Worm (Caenorhabditis elegans) whole organism, L4 larva: ENCODE measurements around the gene qua-1.
A peak's percentile ranks its signal among the peaks of the same experiment; 100 is the strongest.

Experiments used
- D1046.2 ChIP-seq: fragments of 200-800 bp; sonication (Bioruptor generic); IDR thresholded peaks from 2 replicates; pipeline ENCODE4 v1.3.6; 2022; ENCODE audit warnings: missing genetic modification characterization, missing compliant biosample characterization
- F44E2.7 ChIP-seq: fragments of 200-800 bp; sonication (Bioruptor generic); IDR thresholded peaks from 2 replicates; pipeline ENCODE4 v2.1.2; 2022; ENCODE audit warnings: missing genetic modification characterization, missing compliant biosample characterization
- F49E8.2 ChIP-seq: sonication (generic microtip); optimal IDR thresholded peaks from 2 replicates; lab custom pipeline; 2016; ENCODE audit warnings: missing compliant biosample characterization, mild to moderate bottlenecking, missing genetic modification characterization, borderline replicate concordance
- R02D3.7 ChIP-seq: fragments of 150-350 bp; sonication (generic microtip); optimal IDR thresholded peaks from 3 replicates; lab custom pipeline; 2014; ENCODE audit warnings: missing biosample characterization, missing genetic modification characterization
- Y105C5A.15 ChIP-seq: fragments of 200-800 bp; sonication (Bioruptor generic); IDR thresholded peaks from 2 replicates; pipeline ENCODE4 v1.3.6; 2022; ENCODE audit warnings: missing genetic modification characterization, missing compliant biosample characterization
- Y75B8A.6 ChIP-seq: fragments of 200-800 bp; sonication (Bioruptor generic); IDR thresholded peaks from 2 replicates; pipeline ENCODE4 v1.3.6; 2022; ENCODE audit warnings: missing genetic modification reagents, missing genetic modification characterization, missing compliant biosample characterization
- aly-2 ChIP-seq: sonication (generic microtip); optimal IDR thresholded peaks from 2 replicates; lab custom pipeline; 2018; ENCODE audit warnings: missing biosample characterization, missing genetic modification characterization
- attf-4 ChIP-seq: sonication (generic microtip); optimal IDR thresholded peaks from 3 replicates; lab custom pipeline; 2017; ENCODE audit warnings: missing biosample characterization, missing genetic modification characterization
- ceh-20 ChIP-seq: fragments of 200-800 bp; sonication (Bioruptor generic); IDR thresholded peaks from 2 replicates; pipeline ENCODE4 v1.3.6; 2022; ENCODE audit warnings: missing genetic modification reagents, missing genetic modification characterization, missing compliant biosample characterization
- ces-1 ChIP-seq: fragments of 150-350 bp; sonication (generic microtip); optimal IDR thresholded peaks from 4 replicates; lab custom pipeline; 2014; ENCODE audit warnings: missing biosample characterization, missing genetic modification reagents, missing genetic modification characterization
- daf-19 ChIP-seq: fragments of 200-800 bp; sonication (Bioruptor generic); conservative IDR thresholded peaks from 2 replicates; pipeline ENCODE4 v1.3.6; 2022; ENCODE audit warnings: missing genetic modification characterization, missing compliant biosample characterization
- dmd-9 ChIP-seq: fragments of 200-800 bp; sonication (Bioruptor generic); IDR thresholded peaks from 2 replicates; pipeline ENCODE4 v1.3.6; 2022; ENCODE audit warnings: missing genetic modification reagents, missing genetic modification characterization, missing compliant biosample characterization
- duxl-1 ChIP-seq: sonication (generic microtip); optimal IDR thresholded peaks from 2 replicates; lab custom pipeline; 2016; ENCODE audit warnings: mild to moderate bottlenecking, missing genetic modification characterization, moderate library complexity, missing compliant biosample characterization; ENCODE audit not compliant: poor library complexity
- dve-1 ChIP-seq: sonication (generic microtip); optimal IDR thresholded peaks from 2 replicates; lab custom pipeline; 2017; ENCODE audit warnings: antibody characterized with exemption, mild to moderate bottlenecking, missing genetic modification characterization, missing compliant biosample characterization; ENCODE audit not compliant: insufficient read depth
- egl-27 ChIP-seq: sonication (generic microtip); optimal IDR thresholded peaks from 3 replicates; lab custom pipeline; 2017; ENCODE audit warnings: missing biosample characterization, missing genetic modification reagents, missing genetic modification characterization
- fkh-10 ChIP-seq: fragments of 150-350 bp; optimal IDR thresholded peaks from 2 replicates; lab custom pipeline; 2014; ENCODE audit warnings: missing biosample characterization, missing genetic modification reagents, missing genetic modification characterization
- hlh-30 ChIP-seq: sonication (generic microtip); optimal IDR thresholded peaks from 2 replicates; lab custom pipeline; 2017; ENCODE audit warnings: antibody characterized with exemption, mild to moderate bottlenecking, missing genetic modification characterization, missing compliant biosample characterization; ENCODE audit not compliant: insufficient read depth
- lin-15B ChIP-seq: fragments of 150-350 bp; sonication (generic microtip); optimal IDR thresholded peaks from 3 replicates; lab custom pipeline; 2014; ENCODE audit warnings: missing biosample characterization, missing genetic modification characterization
- lin-29 ChIP-seq: fragments of 200-800 bp; sonication (Bioruptor generic); IDR thresholded peaks from 2 replicates; pipeline ENCODE4 v1.3.6; 2022; ENCODE audit warnings: missing genetic modification reagents, missing genetic modification characterization, missing compliant biosample characterization
- lin-39 ChIP-seq: fragments of 150-350 bp; optimal IDR thresholded peaks from 2 replicates; lab custom pipeline; 2014; ENCODE audit warnings: missing biosample characterization, missing genetic modification reagents, missing genetic modification characterization
- lir-3 ChIP-seq: sonication (generic microtip); optimal IDR thresholded peaks from 2 replicates; lab custom pipeline; 2016; ENCODE audit warnings: mild to moderate bottlenecking, missing genetic modification characterization, missing compliant biosample characterization
- lsy-2 ChIP-seq, 2 experiments: fragments of 150-350 bp in 1 of 2; sonication (generic microtip) in 1 of 2; optimal IDR thresholded peaks; 2 replicates each; lab custom pipeline; 2014 to 2017; ENCODE audit warnings: missing biosample characterization in 2 of 2, missing genetic modification characterization in 2 of 2
- madf-5 ChIP-seq, 2 experiments: fragments of 200-800 bp; sonication (Bioruptor generic); IDR thresholded peaks; 2 replicates each; pipeline ENCODE4 v1.3.6; 2022; ENCODE audit warnings: missing compliant biosample characterization in 2 of 2, missing genetic modification characterization in 2 of 2
- nhr-102 ChIP-seq: sonication (generic microtip); optimal IDR thresholded peaks from 2 replicates; lab custom pipeline; 2016; ENCODE audit warnings: mild to moderate bottlenecking, missing genetic modification characterization, moderate library complexity, missing compliant biosample characterization
- nhr-111 ChIP-seq: fragments of 200-800 bp; sonication (Bioruptor generic); optimal IDR thresholded peaks from 2 replicates; lab custom pipeline; 2018; ENCODE audit warnings: mild to moderate bottlenecking, missing genetic modification characterization, missing compliant biosample characterization
- nhr-237 ChIP-seq: sonication (generic microtip); optimal IDR thresholded peaks from 2 replicates; lab custom pipeline; 2017; ENCODE audit warnings: missing biosample characterization, missing genetic modification characterization
- nhr-25 ChIP-seq: sonication (generic microtip); optimal IDR thresholded peaks from 2 replicates; lab custom pipeline; 2017; ENCODE audit warnings: missing genetic modification characterization, mild to moderate bottlenecking, missing compliant biosample characterization, antibody characterized with exemption, moderate library complexity, borderline replicate concordance; ENCODE audit not compliant: insufficient read depth
- nhr-28 ChIP-seq: fragments of 150-350 bp; optimal IDR thresholded peaks from 2 replicates; lab custom pipeline; 2014; ENCODE audit warnings: missing biosample characterization, missing genetic modification characterization
- nhr-48 ChIP-seq: sonication (generic microtip); optimal IDR thresholded peaks from 2 replicates; lab custom pipeline; 2016; ENCODE audit warnings: mild to moderate bottlenecking, missing genetic modification characterization, missing compliant biosample characterization
- php-3 ChIP-seq: fragments of 200-800 bp; sonication (Bioruptor generic); IDR thresholded peaks from 2 replicates; pipeline ENCODE4 v1.3.6; 2022; ENCODE audit warnings: missing genetic modification reagents, missing genetic modification characterization, missing compliant biosample characterization
- pqm-1 ChIP-seq: sonication (generic microtip); optimal IDR thresholded peaks from 2 replicates; lab custom pipeline; 2017; ENCODE audit warnings: missing biosample characterization, missing genetic modification characterization
- sdz-12 ChIP-seq: fragments of 200-800 bp; sonication (Bioruptor generic); optimal IDR thresholded peaks from 2 replicates; lab custom pipeline; 2018; ENCODE audit warnings: mild to moderate bottlenecking, missing genetic modification characterization, missing compliant biosample characterization
- set-16 ChIP-seq: fragments of 200-800 bp; sonication (Bioruptor generic); IDR thresholded peaks from 2 replicates; pipeline ENCODE4 v1.3.6; 2022; ENCODE audit warnings: missing genetic modification reagents, missing genetic modification characterization, missing compliant biosample characterization
- snpc-1.2 ChIP-seq: fragments of 200-800 bp; sonication (Bioruptor generic); IDR thresholded peaks from 2 replicates; pipeline ENCODE4 v1.3.6; 2022; ENCODE audit warnings: missing genetic modification reagents, missing genetic modification characterization, missing compliant biosample characterization
- spr-1 ChIP-seq: sonication (generic microtip); optimal IDR thresholded peaks from 2 replicates; lab custom pipeline; 2016; ENCODE audit warnings: mild to moderate bottlenecking, missing genetic modification characterization, missing compliant biosample characterization
- tag-97 ChIP-seq: fragments of 200-800 bp; sonication (Bioruptor generic); IDR thresholded peaks from 2 replicates; pipeline ENCODE4 v1.3.6; 2022; ENCODE audit warnings: missing genetic modification characterization, missing compliant biosample characterization
- unc-130 ChIP-seq: sonication (generic microtip); optimal IDR thresholded peaks from 2 replicates; lab custom pipeline; 2016; ENCODE audit warnings: missing genetic modification reagents, missing genetic modification characterization, missing compliant biosample characterization
- unc-39 ChIP-seq: sonication (generic microtip); optimal IDR thresholded peaks from 2 replicates; lab custom pipeline; 2017; ENCODE audit warnings: missing biosample characterization, missing genetic modification characterization
- unc-62 ChIP-seq, 3 experiments: fragments of 150-350 bp in 1 of 3; sonication (generic microtip); optimal IDR thresholded peaks in 2 of 3; peaks in 1 of 3; 1 replicate in 1 of 3; 2 replicates in 2 of 3; lab custom pipeline; 2014 to 2017; ENCODE audit warnings: missing biosample characterization in 3 of 3, missing genetic modification characterization in 3 of 3, missing genetic modification reagents in 3 of 3, missing genotype in 1 of 3
- zip-2 ChIP-seq: fragments of 150-350 bp; optimal IDR thresholded peaks from 2 replicates; lab custom pipeline; 2014; ENCODE audit warnings: missing biosample characterization, missing genetic modification characterization
- ztf-7 ChIP-seq: fragments of 150-350 bp; optimal IDR thresholded peaks from 2 replicates; lab custom pipeline; 2014; ENCODE audit warnings: missing biosample characterization, missing genetic modification characterization

The qua-1 gene

DNA sequence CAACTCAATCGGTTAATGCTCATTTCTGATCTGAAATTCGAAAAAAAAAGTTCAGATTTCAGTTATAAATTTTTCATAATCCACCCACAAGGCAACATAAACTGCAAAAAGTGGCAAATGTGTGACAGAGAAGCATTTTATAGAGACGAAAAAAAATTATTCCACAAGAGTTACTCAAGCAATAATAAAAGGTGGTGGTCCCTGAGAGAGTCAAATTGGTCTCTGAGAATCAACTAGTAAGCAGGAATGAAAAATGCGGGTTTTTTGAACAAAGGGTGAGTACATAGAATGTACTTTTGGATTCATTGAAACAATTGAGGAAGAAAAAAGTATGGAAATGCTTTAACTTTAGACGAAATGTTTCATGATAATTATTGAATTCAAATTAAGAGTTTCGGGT is 28.2 kb upstream of the qua-1 start, which contains the start of gene T05C12.11:
TSS of gene T05C12.11 (minus strand) at position 101 of the 400 bp plus-strand sequence.
- TF ChIP-seq set-16 (GFP tag; lab: Robert Waterston, UW) (no peak), spr-1 (tag; lab: Kevin White, UChicago) (no peak), nhr-28 (tag; lab: Kevin White, UChicago) (no peak), nhr-25 (no peak), snpc-1.2 (GFP tag; lab: Robert Waterston, UW) (no peak), F44E2.7 (GFP tag; lab: Robert Waterston, UW) (no peak), duxl-1 (tag; lab: Kevin White, UChicago) (no peak), R02D3.7 (tag; lab: Kevin White, UChicago) (no peak), unc-130 (GFP tag; lab: Kevin White, UChicago) (no peak), dve-1 (no peak), ceh-20 (no peak), madf-5 (GFP tag; IDR thresholded peaks at IDR 0.05; lab: Robert Waterston, UW) (no peak), ztf-7 (tag; lab: Kevin White, UChicago) (no peak), nhr-237 (tag; lab: Kevin White, UChicago) (no peak), nhr-111 (GFP tag; lab: Kevin White, UChicago) (no peak), zip-2 (tag; lab: Kevin White, UChicago) (no peak), hlh-30 (tag; lab: Kevin White, UChicago) (no peak), nhr-48 (no peak), Y75B8A.6 (GFP tag; lab: Robert Waterston, UW) (no peak), php-3 (GFP tag; lab: Robert Waterston, UW) (no peak)

DNA sequence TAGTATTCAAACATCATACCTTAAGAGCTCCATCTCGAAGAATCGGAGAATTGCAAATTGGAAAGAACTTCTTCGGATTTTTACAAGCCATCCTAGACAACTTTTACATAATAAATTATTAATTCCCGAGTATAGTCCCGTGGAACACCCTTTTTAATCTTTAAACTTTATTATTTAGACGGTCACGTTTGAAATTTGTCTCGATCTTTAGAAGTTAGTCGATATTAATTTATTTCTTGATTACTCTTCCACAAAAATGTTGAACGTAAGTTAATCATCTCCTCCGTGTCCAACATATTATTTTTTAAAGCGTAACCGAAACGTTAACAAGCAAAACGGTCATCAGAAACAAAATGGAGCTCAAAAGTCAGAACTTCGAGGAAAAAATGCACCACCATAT is 25.2 kb upstream of the qua-1 start, which contains the start of the genes decr-1.3 and T05C12.1:
TSS of gene decr-1.3 (minus strand) at position 101 of the 400 bp plus-strand sequence.
TSS of gene T05C12.1 (plus strand) at position 232 of the 400 bp plus-strand sequence.
- TF ChIP-seq unc-130 (GFP tag; lab: Kevin White, UChicago) (no peak), dve-1 (no peak), nhr-102 (tag; lab: Kevin White, UChicago) (no peak), pqm-1 (tag; lab: Kevin White, UChicago) (no peak), daf-19 (GFP tag; lab: Robert Waterston, UW) (no peak), ces-1 (GFP tag; lab: Kevin White, UChicago) (no peak), F44E2.7 (GFP tag; lab: Robert Waterston, UW) (no peak), lir-3 (tag; lab: Kevin White, UChicago) (no peak), lin-39 (tag; lab: Kevin White, UChicago) (no peak), dmd-9 (GFP tag; lab: Robert Waterston, UW) (no peak), F49E8.2 (tag; lab: Kevin White, UChicago) (no peak), attf-4 (tag; lab: Kevin White, UChicago) (no peak), unc-62 (GFP tag; optimal IDR thresholded peaks at IDR 0.05 in 1 of 2; lab: Kevin White, UChicago) (no peak), unc-62 (tag; optimal IDR thresholded peaks at IDR 0.05; lab: Kevin White, UChicago) (no peak)

DNA sequence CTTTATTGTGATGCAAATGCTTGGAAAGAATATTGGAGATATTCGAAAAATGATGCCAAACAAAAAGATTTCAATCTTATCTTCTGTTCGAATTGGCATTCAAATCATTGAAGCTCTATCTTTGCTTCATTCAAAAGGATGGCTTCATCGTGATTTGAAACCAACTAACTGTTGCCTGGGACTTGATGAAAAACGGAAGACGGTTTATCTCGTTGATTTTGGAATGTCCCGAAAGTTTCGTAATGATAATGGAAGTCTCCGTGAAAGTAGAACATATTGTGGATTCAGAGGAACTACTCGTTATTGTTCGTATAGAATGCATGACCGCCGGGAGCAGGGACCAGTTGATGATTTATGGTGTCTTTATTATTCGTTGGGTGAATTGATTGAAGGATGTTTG is 24.5 kb upstream of the qua-1 start:
- TF ChIP-seq unc-62 (GFP tag; optimal IDR thresholded peaks at IDR 0.05 in 1 of 2; lab: Kevin White, UChicago) (peak in 1 of 2 experiments; percentile 91), unc-62 (tag; optimal IDR thresholded peaks at IDR 0.05; lab: Kevin White, UChicago) (no peak), fkh-10 (GFP tag; lab: Kevin White, UChicago) (no peak)

ce11 chrII:8177095-8177494 is 21.5 kb upstream of the qua-1 start, which contains the start of gene acr-14:
Gene acr-14 (minus strand): TSS chrII:8177195.
- TF ChIP-seq tag-97 (no peak), ceh-20 (no peak), unc-62 (GFP tag; optimal IDR thresholded peaks at IDR 0.05 in 1 of 2; lab: Kevin White, UChicago) (no peak), unc-62 (tag; optimal IDR thresholded peaks at IDR 0.05; lab: Kevin White, UChicago) (no peak), madf-5 (GFP tag; IDR thresholded peaks at IDR 0.05; lab: Robert Waterston, UW) (no peak), sdz-12 (no peak), lsy-2 (tag; optimal IDR thresholded peaks at IDR 0.05; lab: Kevin White, UChicago) (no peak), aly-2 (tag; lab: Kevin White, UChicago) (no peak), lin-29 (GFP tag; lab: Robert Waterston, UW) (no peak), lin-15B (tag; lab: Kevin White, UChicago) (no peak), D1046.2 (GFP tag; lab: Robert Waterston, UW) (no peak), Y105C5A.15 (no peak), egl-27 (tag; lab: Kevin White, UChicago) (no peak), hlh-30 (tag; lab: Kevin White, UChicago) (no peak), unc-39 (tag; lab: Kevin White, UChicago) (no peak), Y75B8A.6 (GFP tag; lab: Robert Waterston, UW) (no peak)
